Fruit fly (Drosophila melanogaster) whole organism, embryonic: ENCODE measurements around the gene Gdi.

Source experiments
- Atf-2 ChIP-seq: fragments of 200-800 bp; sonication (Bioruptor generic); optimal IDR thresholded peaks from 2 replicates; lab custom pipeline; 2016; ENCODE audit warnings: missing biosample characterization, missing genetic modification characterization
- CG11504 ChIP-seq: fragments of 200-800 bp; sonication (Bioruptor generic); optimal IDR thresholded peaks from 3 replicates; lab custom pipeline; 2019; ENCODE audit warnings: missing biosample characterization, mild to moderate bottlenecking, missing genetic modification characterization, moderate library complexity
- CG12219 ChIP-seq: fragments of 200-800 bp; sonication (Bioruptor generic); optimal IDR thresholded peaks from 3 replicates; lab custom pipeline; 2018; ENCODE audit warnings: missing biosample characterization, mild to moderate bottlenecking, missing genetic modification characterization
- CG15479 ChIP-seq: fragments of 200-800 bp; sonication (Bioruptor generic); optimal IDR thresholded peaks from 3 replicates; lab custom pipeline; 2019; ENCODE audit warnings: missing biosample characterization, mild to moderate bottlenecking, missing genetic modification characterization, moderate library complexity
- CG15696 ChIP-seq: fragments of 200-800 bp; sonication (Bioruptor generic); optimal IDR thresholded peaks from 2 replicates; lab custom pipeline; 2019; ENCODE audit warnings: missing biosample characterization, mild to moderate bottlenecking, missing genetic modification characterization, moderate library complexity
- CG17568 ChIP-seq: fragments of 200-800 bp; sonication (Bioruptor generic); optimal IDR thresholded peaks from 2 replicates; lab custom pipeline; 2018; ENCODE audit warnings: missing biosample characterization, mild to moderate bottlenecking, missing genetic modification characterization, moderate library complexity
- CG17829 ChIP-seq: fragments of 200-800 bp; optimal IDR thresholded peaks from 2 replicates; lab custom pipeline; 2019; ENCODE audit warnings: missing biosample characterization, mild to moderate bottlenecking, missing genetic modification characterization, moderate library complexity
- CG18476 ChIP-seq: fragments of 200-800 bp; sonication (Bioruptor generic); optimal IDR thresholded peaks from 2 replicates; lab custom pipeline; 2016; ENCODE audit warnings: missing biosample characterization, mild to moderate bottlenecking, missing genetic modification characterization
- CG2116 ChIP-seq: fragments of 200-800 bp; sonication (Bioruptor generic); optimal IDR thresholded peaks from 3 replicates; lab custom pipeline; 2018; ENCODE audit warnings: missing biosample characterization, mild to moderate bottlenecking, missing genetic modification characterization
- CG2199 ChIP-seq: fragments of 200-800 bp; sonication (Bioruptor generic); IDR thresholded peaks from 3 replicates; pipeline ENCODE4 v1.3.6; 2022; ENCODE audit warnings: missing biosample characterization, missing genetic modification characterization
- CG2202 ChIP-seq: fragments of 200-800 bp; sonication (Bioruptor generic); optimal IDR thresholded peaks from 2 replicates; lab custom pipeline; 2018; ENCODE audit warnings: missing biosample characterization, mild to moderate bottlenecking, missing genetic modification characterization
- CG3163 ChIP-seq: fragments of 200-800 bp; sonication (Bioruptor generic); optimal IDR thresholded peaks from 3 replicates; lab custom pipeline; 2016; ENCODE audit warnings: missing biosample characterization, missing genetic modification characterization
- CG42726 ChIP-seq: fragments of 200-800 bp; sonication (Bioruptor generic); IDR thresholded peaks from 2 replicates; pipeline ENCODE4 v1.3.6; 2022; ENCODE audit warnings: missing biosample characterization, missing genetic modification characterization; ENCODE audit not compliant: partially characterized antibody
- CG4617 ChIP-seq: fragments of 200-800 bp; sonication (Bioruptor generic); optimal IDR thresholded peaks from 3 replicates; lab custom pipeline; 2016; ENCODE audit warnings: missing biosample characterization, missing genetic modification characterization, borderline replicate concordance
- CG5180 ChIP-seq: fragments of 200-800 bp; sonication (Bioruptor generic); optimal IDR thresholded peaks from 3 replicates; lab custom pipeline; 2017; ENCODE audit warnings: missing biosample characterization, missing genetic modification characterization, mild to moderate bottlenecking, moderate library complexity, missing genetic modification reagents
- CG6765 ChIP-seq: fragments of 200-800 bp; sonication (Bioruptor generic); optimal IDR thresholded peaks from 3 replicates; lab custom pipeline; 2017; ENCODE audit warnings: missing biosample characterization, mild to moderate bottlenecking, missing genetic modification characterization
- CHES-1-like ChIP-seq: fragments of 200-800 bp; sonication (Bioruptor generic); optimal IDR thresholded peaks from 2 replicates; lab custom pipeline; 2016; ENCODE audit warnings: missing biosample characterization, missing genetic modification characterization
- Dad ChIP-seq: fragments of 200-800 bp; sonication (Bioruptor generic); optimal IDR thresholded peaks from 3 replicates; lab custom pipeline; 2016; ENCODE audit warnings: missing biosample characterization, missing genetic modification characterization
- Dbx ChIP-seq: fragments of 200-800 bp; sonication (Bioruptor generic); IDR thresholded peaks from 3 replicates; pipeline ENCODE4 v1.3.6; 2022; ENCODE audit warnings: missing biosample characterization, missing genetic modification characterization
- HHEX ChIP-seq: fragments of 200-800 bp; sonication (Bioruptor generic); optimal IDR thresholded peaks from 3 replicates; lab custom pipeline; 2017; ENCODE audit warnings: missing biosample characterization, mild to moderate bottlenecking, missing genetic modification characterization, missing genetic modification reagents
- Hr39 ChIP-seq: fragments of >200 bp; optimal IDR thresholded peaks from 2 replicates; lab custom pipeline; 2017
- Mrtf ChIP-seq: fragments of 200-800 bp; sonication (Bioruptor generic); IDR thresholded peaks from 3 replicates; pipeline ENCODE4 v1.3.6; 2022; ENCODE audit warnings: missing biosample characterization, missing genetic modification characterization
- NK7.1 ChIP-seq: fragments of 200-800 bp; sonication (Bioruptor generic); optimal IDR thresholded peaks from 3 replicates; lab custom pipeline; 2016; ENCODE audit warnings: missing biosample characterization, missing genetic modification characterization
- Optix ChIP-seq: fragments of 200-800 bp; sonication (Bioruptor generic); IDR thresholded peaks from 3 replicates; pipeline ENCODE4 v1.3.6; 2022; ENCODE audit warnings: missing biosample characterization, missing genetic modification characterization
- Scr ChIP-seq: fragments of 200-800 bp; sonication (Bioruptor generic); IDR thresholded peaks from 2 replicates; pipeline ENCODE4 v1.3.6; 2022; ENCODE audit warnings: missing biosample characterization, missing genetic modification characterization; ENCODE audit not compliant: partially characterized antibody
- Stat92E ChIP-seq, 3 experiments: fragments of >200 bp in 2 of 3; fragments of 200-800 bp in 1 of 3; sonication (Bioruptor generic) in 1 of 3; optimal IDR thresholded peaks; 2 replicates each; lab custom pipeline; 2017 to 2019; ENCODE audit warnings: missing biosample characterization in 3 of 3, missing genetic modification characterization in 3 of 3, mild to moderate bottlenecking in 1 of 3, moderate library complexity in 1 of 3
- Trl ChIP-seq, 3 experiments: fragments of >200 bp in 2 of 3; fragments of 200-800 bp in 1 of 3; sonication (Bioruptor generic) in 1 of 3; optimal IDR thresholded peaks; 2 replicates in 1 of 3; 3 replicates in 2 of 3; lab custom pipeline; 2016 to 2017; ENCODE audit warnings: missing biosample characterization in 1 of 3, missing genetic modification characterization in 1 of 3
- Vsx1 ChIP-seq: fragments of 200-800 bp; sonication (Bioruptor generic); optimal IDR thresholded peaks from 2 replicates; lab custom pipeline; 2017; ENCODE audit warnings: missing biosample characterization, mild to moderate bottlenecking, missing genetic modification characterization, missing genetic modification reagents
- ap ChIP-seq: fragments of 200-800 bp; sonication (Bioruptor generic); IDR thresholded peaks from 2 replicates; pipeline ENCODE4 v1.3.6; 2022; ENCODE audit warnings: missing biosample characterization, missing genetic modification characterization
- bigmax ChIP-seq: fragments of 200-800 bp; sonication (Bioruptor generic); optimal IDR thresholded peaks from 2 replicates; lab custom pipeline; 2018; ENCODE audit warnings: missing biosample characterization, mild to moderate bottlenecking, missing genetic modification characterization
- bowl ChIP-seq: fragments of 200-800 bp; sonication (Bioruptor generic); IDR thresholded peaks from 2 replicates; pipeline ENCODE4 v1.3.6; 2022; ENCODE audit warnings: missing biosample characterization, missing genetic modification characterization
- cad ChIP-seq: fragments of >200 bp; optimal IDR thresholded peaks from 2 replicates; lab custom pipeline; 2017; ENCODE audit warnings: missing biosample characterization, missing genetic modification characterization
- dm ChIP-seq: fragments of 200-800 bp; sonication (Bioruptor generic); optimal IDR thresholded peaks from 3 replicates; lab custom pipeline; 2016; ENCODE audit warnings: missing biosample characterization, missing genetic modification characterization
- fd64A ChIP-seq: fragments of 200-800 bp; sonication (Bioruptor generic); optimal IDR thresholded peaks from 3 replicates; lab custom pipeline; 2018; ENCODE audit warnings: missing biosample characterization, mild to moderate bottlenecking, missing genetic modification characterization
- fu2 ChIP-seq: fragments of 200-800 bp; sonication (Bioruptor generic); optimal IDR thresholded peaks from 2 replicates; lab custom pipeline; 2016; ENCODE audit warnings: missing biosample characterization, missing genetic modification characterization
- gcm2 ChIP-seq: fragments of 200-800 bp; sonication (Bioruptor generic); optimal IDR thresholded peaks from 2 replicates; lab custom pipeline; 2016; ENCODE audit warnings: missing biosample characterization, missing genetic modification characterization
- hkb ChIP-seq, 2 experiments: fragments of 200-800 bp in 1 of 2; fragments of >200 bp in 1 of 2; sonication (Bioruptor generic) in 1 of 2; IDR thresholded peaks in 1 of 2; optimal IDR thresholded peaks in 1 of 2; 2 replicates each; pipeline versions ENCODE4 v1.3.6 to Lab custom; 2017 to 2022; ENCODE audit warnings: missing biosample characterization in 1 of 2, missing genetic modification characterization in 1 of 2
- inv ChIP-seq: fragments of 200-800 bp; sonication (Bioruptor generic); IDR thresholded peaks from 2 replicates; pipeline ENCODE4 v1.3.6; 2022; ENCODE audit warnings: missing biosample characterization, missing genetic modification characterization; ENCODE audit not compliant: partially characterized antibody
- kah ChIP-seq: fragments of 200-800 bp; sonication (Bioruptor generic); optimal IDR thresholded peaks from 2 replicates; lab custom pipeline; 2018; ENCODE audit warnings: missing biosample characterization, mild to moderate bottlenecking, missing genetic modification characterization
- klu ChIP-seq: fragments of 200-800 bp; sonication (Bioruptor generic); IDR thresholded peaks from 2 replicates; pipeline ENCODE4 v1.3.6; 2022; ENCODE audit warnings: missing biosample characterization, missing genetic modification characterization
- lola ChIP-seq, 3 experiments: fragments of >200 bp in 2 of 3; fragments of 200-800 bp in 1 of 3; sonication (Bioruptor generic) in 1 of 3; optimal IDR thresholded peaks; 2 replicates each; lab custom pipeline; 2017 to 2019; ENCODE audit warnings: missing biosample characterization in 3 of 3, missing genetic modification characterization in 3 of 3, mild to moderate bottlenecking in 1 of 3, moderate library complexity in 1 of 3
- org-1 ChIP-seq: fragments of 200-800 bp; sonication (Bioruptor generic); optimal IDR thresholded peaks from 2 replicates; lab custom pipeline; 2017; ENCODE audit warnings: missing biosample characterization, missing genetic modification characterization
- pzg ChIP-seq: fragments of 200-800 bp; sonication (Bioruptor generic); optimal IDR thresholded peaks from 3 replicates; lab custom pipeline; 2018; ENCODE audit warnings: missing biosample characterization, mild to moderate bottlenecking, missing genetic modification characterization, moderate library complexity
- row ChIP-seq: fragments of 200-800 bp; sonication (Bioruptor generic); IDR thresholded peaks from 3 replicates; pipeline ENCODE4 v1.3.6; 2022; ENCODE audit warnings: missing biosample characterization, missing genetic modification characterization
- sim ChIP-seq: fragments of 200-800 bp; sonication (Bioruptor generic); IDR thresholded peaks from 2 replicates; pipeline ENCODE4 v1.3.6; 2022; ENCODE audit warnings: missing biosample characterization, missing genetic modification characterization
- slou ChIP-seq: fragments of 200-800 bp; sonication (Bioruptor generic); optimal IDR thresholded peaks from 3 replicates; lab custom pipeline; 2016; ENCODE audit warnings: missing biosample characterization, missing genetic modification characterization
- sr ChIP-seq: fragments of 200-800 bp; sonication (Bioruptor generic); IDR thresholded peaks from 3 replicates; pipeline ENCODE4 v1.3.6; 2022; ENCODE audit warnings: missing biosample characterization, missing genetic modification characterization
- zfh1 ChIP-seq: fragments of 200-800 bp; sonication (Bioruptor generic); IDR thresholded peaks from 3 replicates; pipeline ENCODE4 v1.3.6; 2022; ENCODE audit warnings: missing biosample characterization, missing genetic modification characterization

Gene Gdi

DNA sequence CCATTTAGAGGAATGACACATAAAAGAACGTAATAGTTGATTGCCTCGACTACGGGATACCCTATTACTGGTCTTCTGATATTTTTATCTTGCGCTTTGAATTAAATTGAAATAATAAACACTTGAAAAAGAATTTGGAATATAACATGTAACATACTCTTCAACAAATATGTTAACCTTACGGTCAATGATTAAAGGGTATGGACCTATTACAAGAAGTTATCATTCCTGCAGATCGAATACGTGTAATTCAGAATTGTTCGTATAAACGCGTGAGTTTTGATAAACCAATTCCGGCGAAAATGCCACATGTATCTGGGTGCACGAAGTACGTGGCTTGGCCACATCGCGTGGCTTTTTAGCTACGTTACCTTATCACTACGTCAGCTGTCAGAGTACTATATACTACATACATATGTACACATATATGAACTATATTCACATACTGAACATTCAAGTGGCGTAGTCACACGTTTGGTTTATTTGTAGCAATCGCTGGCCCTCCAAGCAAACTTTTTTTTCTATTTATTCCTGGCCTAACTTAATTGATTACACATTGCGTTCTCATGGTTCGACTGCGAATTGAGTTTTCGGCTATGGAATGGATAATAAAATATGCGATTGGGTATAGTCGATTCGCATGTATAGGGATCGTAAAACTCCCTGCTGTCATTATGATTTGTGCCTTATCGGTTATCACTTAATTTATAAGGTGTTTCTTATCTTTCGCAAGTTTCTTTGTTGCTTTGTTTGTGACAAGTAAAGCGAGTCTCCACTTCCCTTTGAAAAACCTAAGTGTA is 3.7 kb upstream of the Gdi start (continued):
- no peak for TF ChIP-seq fu2 (GFP tag; lab: Kevin White, UChicago)
- peak in 1 of 3 experiments; percentile 46 for TF ChIP-seq lola (GFP tag; optimal IDR thresholded peaks at IDR 0.05; lab: Kevin White, UChicago)
- TF ChIP-seq sr (GFP tag; lab: Robert Waterston, UW) = no peak
- TF ChIP-seq NK7.1 (GFP tag; lab: Kevin White, UChicago) = peak; percentile 41
- TF ChIP-seq CG4617 (GFP tag; lab: Kevin White, UChicago) = no peak
- TF ChIP-seq CG12219 (GFP tag; lab: Kevin White, UChicago) = peak; percentile 63
- TF ChIP-seq org-1 = peak; percentile 53
- TF ChIP-seq fd64A = peak; percentile 16
- TF ChIP-seq CG6765 (GFP tag; lab: Kevin White, UChicago) = peak; percentile 6
- TF ChIP-seq Stat92E (GFP tag; optimal IDR thresholded peaks at IDR 0.05; lab: Kevin White, UChicago) = no peak
- TF ChIP-seq CG11504 (tag; lab: Kevin White, UChicago) = peak; percentile 83
- peak; percentile 30 for TF ChIP-seq slou (GFP tag; lab: Kevin White, UChicago)
- TF ChIP-seq CG2199 (GFP tag; lab: Robert Waterston, UW) = 0 out of 3 replicates have a peak, but pooled peaks have one; percentile 14
- TF ChIP-seq kah (GFP tag; lab: Kevin White, UChicago) = no peak
- no peak for TF ChIP-seq CG2116 (GFP tag; lab: Kevin White, UChicago)
- TF ChIP-seq CG15696 = peak; percentile 30
- TF ChIP-seq CG42726 = no peak
- peak; percentile 31; the same call in 1 of the 3 replicates for TF ChIP-seq Dbx
- no peak for TF ChIP-seq Scr (GFP tag; lab: Robert Waterston, UW)
- TF ChIP-seq bigmax = no peak
- peak; percentile 27 for TF ChIP-seq gcm2 (GFP tag; lab: Kevin White, UChicago)
- peak; percentile 19 for TF ChIP-seq CG5180 (GFP tag; lab: Kevin White, UChicago)
- peak; percentile 87 for TF ChIP-seq row (GFP tag; lab: Robert Waterston, UW)
- peak; percentile 45; the same call in 1 of the 2 replicates for TF ChIP-seq sim (GFP tag; lab: Robert Waterston, UW)
- no peak for TF ChIP-seq inv (GFP tag; lab: Robert Waterston, UW)
- TF ChIP-seq HHEX = peak; percentile 51
- peak; percentile 58 for TF ChIP-seq Atf-2 (GFP tag; lab: Kevin White, UChicago)
- no peak for TF ChIP-seq CG3163 (GFP tag; lab: Kevin White, UChicago)
- TF ChIP-seq bowl (GFP tag; lab: Robert Waterston, UW) = no peak
- no peak for TF ChIP-seq cad (GFP tag; lab: Kevin White, UChicago)
- no peak for TF ChIP-seq Mrtf (GFP tag; lab: Robert Waterston, UW)
- TF ChIP-seq klu = no peak
- TF ChIP-seq CG2202 (tag; lab: Kevin White, UChicago) = no peak
- TF ChIP-seq Vsx1 (GFP tag; lab: Kevin White, UChicago) = no peak
- TF ChIP-seq CG18476 (GFP tag; lab: Kevin White, UChicago) = peak; percentile 34
- TF ChIP-seq Optix (GFP tag; lab: Robert Waterston, UW) = no peak
- no peak for TF ChIP-seq Trl (optimal IDR thresholded peaks at IDR 0.05; lab: Kevin White, UChicago)
- no peak for TF ChIP-seq Trl (GFP tag; optimal IDR thresholded peaks at IDR 0.05; lab: Kevin White, UChicago)
- peak; percentile 38 for TF ChIP-seq Dad (GFP tag; lab: Kevin White, UChicago)
- TF ChIP-seq CHES-1-like (GFP tag; lab: Kevin White, UChicago) = no peak
- peak; percentile 70 for TF ChIP-seq CG17829 (tag; lab: Kevin White, UChicago)
- TF ChIP-seq pzg (GFP tag; lab: Kevin White, UChicago) = no peak
- peak; percentile 69; the same call in 2 of the 3 replicates for TF ChIP-seq zfh1 (GFP tag; lab: Robert Waterston, UW)
- no peak for TF ChIP-seq hkb (optimal IDR thresholded peaks at IDR 0.05; lab: Kevin White, UChicago)
- TF ChIP-seq hkb (GFP tag; IDR thresholded peaks at IDR 0.05; lab: Robert Waterston, UW) = peak; percentile 60
- TF ChIP-seq CG15479 (GFP tag; lab: Kevin White, UChicago) = no peak
- TF ChIP-seq dm (GFP tag; lab: Kevin White, UChicago) = no peak
- TF ChIP-seq CG17568 (GFP tag; lab: Kevin White, UChicago) = peak; percentile 0
- TF ChIP-seq Hr39 = no peak
- TF ChIP-seq ap = peak; percentile 53; the same call in 1 of the 2 replicates
